Worm (Caenorhabditis elegans): Measurements from ENCODE around the gene ZK856.16.

ce11 chrV:10243105-10243504 lies 37.7 kb upstream of the ZK856.16 start, which contains the start of gene C12D8.9:
- TF ChIP-seq flt-1 (GFP tag; IDR thresholded peaks at IDR 0.05) (no peak), ama-1 (optimal IDR thresholded peaks at IDR 0.05) (no peak), tbx-37 (GFP tag; conservative IDR thresholded peaks at IDR 0.05) (no peak), scrt-1 (GFP tag; IDR thresholded peaks at IDR 0.05) (no peak)

All from whole organism, early embryonic.